Worm (Caenorhabditis elegans) whole organism, mixed stage, embryonic: ENCODE data around the gene srd-39.

ENCODE experiments used
- blmp-1 ChIP-seq: fragments of 150-350 bp; optimal IDR thresholded peaks from 2 replicates; lab custom pipeline; 2014; ENCODE audit warnings: missing biosample characterization, missing genetic modification characterization
- ceh-83 ChIP-seq: fragments of 200-800 bp; sonication (Bioruptor generic); optimal IDR thresholded peaks from 2 replicates; lab custom pipeline; 2018; ENCODE audit warnings: mild to moderate bottlenecking, missing genetic modification characterization, missing compliant biosample characterization
- elt-3 ChIP-seq: fragments of 150-350 bp; optimal IDR thresholded peaks from 2 replicates; lab custom pipeline; 2014; ENCODE audit warnings: missing biosample characterization, missing genetic modification characterization
- ham-2 ChIP-seq: fragments of 200-800 bp; sonication (Bioruptor generic); optimal IDR thresholded peaks from 2 replicates; lab custom pipeline; 2018; ENCODE audit warnings: mild to moderate bottlenecking, missing genetic modification characterization, missing compliant biosample characterization
- nhr-2 ChIP-seq: fragments of 150-350 bp; optimal IDR thresholded peaks from 2 replicates; lab custom pipeline; 2014; ENCODE audit warnings: missing biosample characterization, missing genetic modification characterization
- nhr-76 ChIP-seq: sonication (generic microtip); optimal IDR thresholded peaks from 2 replicates; lab custom pipeline; 2017; ENCODE audit warnings: missing biosample characterization, missing genetic modification characterization
- snpc-4 ChIP-seq: fragments of 150-350 bp; optimal IDR thresholded peaks from 2 replicates; lab custom pipeline; 2014; ENCODE audit warnings: missing biosample characterization, missing genetic modification characterization

- TF ChIP-seq ham-2 (GFP tag; lab: Kevin White, UChicago) (no peak), nhr-76 (tag; lab: Kevin White, UChicago) (no peak), elt-3 (tag; lab: Kevin White, UChicago) (no peak), nhr-2 (tag; lab: Kevin White, UChicago) (no peak), ceh-83 (GFP tag; lab: Kevin White, UChicago) (no peak), snpc-4 (tag; lab: Kevin White, UChicago) (no peak), blmp-1 (tag; lab: Kevin White, UChicago) (no peak)
Measured at ce11 chrX:13318316-13318715, 17.9 kb upstream of the srd-39 start.
